Fruit fly (Drosophila melanogaster): ENCODE data around the gene CG31800.

The CG31800 gene

DNA sequence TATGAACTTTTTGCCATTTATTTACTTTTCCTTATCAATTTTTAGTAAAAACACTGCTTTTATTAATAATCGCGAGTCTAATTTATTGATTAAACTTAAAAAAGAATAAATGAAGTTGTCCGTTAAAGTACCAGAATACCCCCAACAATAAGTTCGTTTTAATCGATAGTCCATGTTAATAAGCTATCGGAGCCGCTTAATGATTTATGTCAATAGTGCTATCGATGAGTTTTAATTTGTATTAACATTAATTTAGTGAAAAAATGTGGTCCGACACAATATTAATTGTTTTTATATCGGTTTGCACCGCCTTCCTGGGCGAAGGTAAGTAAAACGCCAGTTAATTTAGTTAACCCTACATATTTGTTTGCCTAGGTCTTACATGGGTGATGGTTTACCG, 14.5 kb upstream of the CG31800 start, which contains the start of gene CG10470:
TSS of gene CG10470 (plus strand) at position 165 of the 400 bp plus-strand sequence.
- TF ChIP-seq tai (GFP tag; optimal IDR thresholded peaks at IDR 0.05) (no peak), Sp1 (GFP tag; optimal IDR thresholded peaks at IDR 0.05) (peak; percentile 15), sv (GFP tag; optimal IDR thresholded peaks at IDR 0.05) (no peak), OdsH (GFP tag; optimal IDR thresholded peaks at IDR 0.05) (peak; percentile 4), HLH106 (tag; optimal IDR thresholded peaks at IDR 0.05) (peak; percentile 15), h (GFP tag; optimal IDR thresholded peaks at IDR 0.05) (peak; percentile 0), Hnf4 (GFP tag; optimal IDR thresholded peaks at IDR 0.05) (peak; percentile 29), dl (GFP tag; optimal IDR thresholded peaks at IDR 0.05; ENCODE audit: insufficient read depth in 1 of 2, partially characterized antibody in 2 of 2) (no peak), rgr (GFP tag; optimal IDR thresholded peaks at IDR 0.05) (peak; percentile 16), fru (GFP tag; optimal IDR thresholded peaks at IDR 0.05) (peak; percentile 22), psq (GFP tag; optimal IDR thresholded peaks at IDR 0.05) (peak; percentile 20)

DNA sequence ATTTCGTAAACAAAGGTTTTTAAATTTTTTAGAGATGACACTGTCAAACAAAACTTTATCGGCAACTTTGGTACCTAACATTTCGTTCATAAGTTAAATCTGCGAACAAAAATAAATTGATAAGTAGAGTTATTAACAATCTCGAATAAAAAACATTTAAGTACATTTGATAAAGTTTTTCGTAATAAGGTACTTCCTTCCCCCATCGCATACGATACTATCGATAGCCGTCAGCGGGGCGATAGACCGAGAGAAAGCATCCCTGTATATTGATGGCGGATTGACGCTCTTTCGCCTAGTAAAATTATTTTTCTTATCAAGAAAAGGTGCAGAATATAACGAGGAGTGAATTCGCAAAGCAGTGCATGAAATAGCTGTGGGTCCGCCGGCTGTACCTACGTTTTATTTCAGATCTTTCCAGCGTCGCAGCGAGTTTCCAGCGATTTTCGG, 10.8 kb upstream of the CG31800 start, which contains the start of the genes Ttc19 and Acn:
TSS of gene Ttc19 (minus strand) at position 38 of the 450 bp plus-strand sequence.
TSS of gene Acn (plus strand) at position 245 of the 450 bp plus-strand sequence.
- no peak for TF ChIP-seq tai (GFP tag; optimal IDR thresholded peaks at IDR 0.05)
- TF ChIP-seq Hr83 (GFP tag; optimal IDR thresholded peaks at IDR 0.05; ENCODE audit: poor library complexity, severe bottlenecking): peak; percentile 66
- TF ChIP-seq woc (GFP tag; optimal IDR thresholded peaks at IDR 0.05): peak; percentile 86
- no peak for TF ChIP-seq Vsx2 (GFP tag; optimal IDR thresholded peaks at IDR 0.05; ENCODE audit: partially characterized antibody)
- no peak for TF ChIP-seq CrebA (GFP tag; optimal IDR thresholded peaks at IDR 0.05; ENCODE audit: borderline replicate concordance)
- peak; percentile 93 for TF ChIP-seq dsf (GFP tag; optimal IDR thresholded peaks at IDR 0.05; ENCODE audit: borderline replicate concordance)
- TF ChIP-seq sv (GFP tag; optimal IDR thresholded peaks at IDR 0.05): peak; percentile 82
- peak; percentile 88 for TF ChIP-seq br (GFP tag; optimal IDR thresholded peaks at IDR 0.05)
- no peak for TF ChIP-seq lola (GFP tag; optimal IDR thresholded peaks at IDR 0.05)
- peak; percentile 17 for TF ChIP-seq Mio (GFP tag; optimal IDR thresholded peaks at IDR 0.05)
- TF ChIP-seq brk (GFP tag; optimal IDR thresholded peaks at IDR 0.05): no peak
- no peak for TF ChIP-seq usp (GFP tag; optimal IDR thresholded peaks at IDR 0.05)
- TF ChIP-seq ey (GFP tag; optimal IDR thresholded peaks at IDR 0.05): peak; percentile 89
- TF ChIP-seq Dfd (GFP tag; optimal IDR thresholded peaks at IDR 0.05): no peak
- no peak for TF ChIP-seq dl (GFP tag; optimal IDR thresholded peaks at IDR 0.05; ENCODE audit: insufficient read depth in 1 of 2, partially characterized antibody in 2 of 2)
- no peak for TF ChIP-seq Hnf4 (GFP tag; optimal IDR thresholded peaks at IDR 0.05)
- TF ChIP-seq sage (GFP tag; optimal IDR thresholded peaks at IDR 0.05): no peak
- TF ChIP-seq CG32264 (GFP tag; optimal IDR thresholded peaks at IDR 0.05): peak; percentile 76
- TF ChIP-seq h (GFP tag; optimal IDR thresholded peaks at IDR 0.05): peak; percentile 90
- TF ChIP-seq CG9705 (GFP tag; optimal IDR thresholded peaks at IDR 0.05): peak; percentile 83
- TF ChIP-seq Rel (GFP tag; optimal IDR thresholded peaks at IDR 0.05): no peak
- TF ChIP-seq Rel (tag; optimal IDR thresholded peaks at IDR 0.05): peak; percentile 45
- peak; percentile 90 for TF ChIP-seq rgr (GFP tag; optimal IDR thresholded peaks at IDR 0.05)
- TF ChIP-seq Abd-B (GFP tag; optimal IDR thresholded peaks at IDR 0.05): no peak
- TF ChIP-seq pan (optimal IDR thresholded peaks at IDR 0.05): no peak
- peak; percentile 78 for TF ChIP-seq psq (GFP tag; optimal IDR thresholded peaks at IDR 0.05)
- TF ChIP-seq HLH106 (tag; optimal IDR thresholded peaks at IDR 0.05): peak; percentile 83
- peak; percentile 88 for TF ChIP-seq fru (GFP tag; optimal IDR thresholded peaks at IDR 0.05)
- TF ChIP-seq foxo (GFP tag; optimal IDR thresholded peaks at IDR 0.05): peak; percentile 60 to 88
- peak; percentile 95 for TF ChIP-seq Jra (GFP tag; optimal IDR thresholded peaks at IDR 0.05)
- no peak for TF ChIP-seq N (GFP tag; optimal IDR thresholded peaks at IDR 0.05)
- peak; percentile 73 for TF ChIP-seq GATAd (GFP tag; optimal IDR thresholded peaks at IDR 0.05)
- TF ChIP-seq Myc (optimal IDR thresholded peaks at IDR 0.05): peak; percentile 41
- peak; percentile 75 for TF ChIP-seq OdsH (GFP tag; optimal IDR thresholded peaks at IDR 0.05)
- peak; percentile 81 for TF ChIP-seq Sp1 (GFP tag; optimal IDR thresholded peaks at IDR 0.05)
- no peak for TF ChIP-seq Dif (GFP tag; optimal IDR thresholded peaks at IDR 0.05; ENCODE audit: partially characterized antibody)

DNA sequence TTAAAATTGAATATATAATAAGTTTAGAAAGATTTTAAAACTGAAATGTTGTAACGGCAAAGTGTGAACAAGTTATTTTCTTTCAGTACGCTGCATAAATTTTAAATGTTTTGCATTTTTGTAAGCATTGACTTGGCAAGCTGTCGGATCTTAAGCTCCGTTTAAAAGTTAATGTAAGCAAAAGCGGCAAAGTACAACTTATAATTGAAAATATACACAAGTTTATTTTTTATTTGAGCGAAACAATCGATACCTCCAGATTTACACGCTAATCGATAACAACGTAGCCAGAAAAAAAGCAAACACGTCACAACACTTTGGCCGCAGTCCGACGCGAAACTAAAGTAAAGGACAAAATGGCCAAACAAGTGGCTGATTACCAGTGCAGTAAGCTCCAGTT, 7.2 kb upstream of the CG31800 start, which contains the start of gene Catsup:
TSS of gene Catsup (plus strand) at position 273 of the 400 bp plus-strand sequence.
- no peak for TF ChIP-seq Hr83 (GFP tag; optimal IDR thresholded peaks at IDR 0.05; ENCODE audit: poor library complexity, severe bottlenecking)
- TF ChIP-seq ey (GFP tag; optimal IDR thresholded peaks at IDR 0.05): no peak
- TF ChIP-seq psq (GFP tag; optimal IDR thresholded peaks at IDR 0.05): no peak
- TF ChIP-seq Dif (GFP tag; optimal IDR thresholded peaks at IDR 0.05; ENCODE audit: partially characterized antibody): no peak
- no peak for TF ChIP-seq dl (GFP tag; optimal IDR thresholded peaks at IDR 0.05; ENCODE audit: insufficient read depth in 1 of 2, partially characterized antibody in 2 of 2)
- TF ChIP-seq Vsx2 (GFP tag; optimal IDR thresholded peaks at IDR 0.05; ENCODE audit: partially characterized antibody): no peak
- TF ChIP-seq Rel (GFP tag; optimal IDR thresholded peaks at IDR 0.05): no peak
- TF ChIP-seq Rel (tag; optimal IDR thresholded peaks at IDR 0.05): no peak
- TF ChIP-seq Sp1 (GFP tag; optimal IDR thresholded peaks at IDR 0.05): no peak

Measured in whole organism, wandering third instar larva.